Worm (Caenorhabditis elegans) whole organism, mixed stage, embryonic: ENCODE results near the gene far-3.

Source experiments
- M03D4.4 ChIP-seq: sonication (generic microtip); optimal IDR thresholded peaks from 2 replicates; lab custom pipeline; 2017; ENCODE audit warnings: mild to moderate bottlenecking, missing genetic modification characterization, missing compliant biosample characterization
- blmp-1 ChIP-seq: fragments of 150-350 bp; optimal IDR thresholded peaks from 2 replicates; lab custom pipeline; 2014; ENCODE audit warnings: missing biosample characterization, missing genetic modification characterization
- ceh-39 ChIP-seq: fragments of 150-350 bp; optimal IDR thresholded peaks from 2 replicates; lab custom pipeline; 2014; ENCODE audit warnings: missing biosample characterization, missing genetic modification characterization
- ceh-43 ChIP-seq: fragments of 200-800 bp; sonication (Bioruptor generic); optimal IDR thresholded peaks from 2 replicates; lab custom pipeline; 2018; ENCODE audit warnings: mild to moderate bottlenecking, missing genetic modification characterization, moderate library complexity, missing compliant biosample characterization
- ceh-83 ChIP-seq: fragments of 200-800 bp; sonication (Bioruptor generic); optimal IDR thresholded peaks from 2 replicates; lab custom pipeline; 2018; ENCODE audit warnings: mild to moderate bottlenecking, missing genetic modification characterization, missing compliant biosample characterization
- ces-1 ChIP-seq: fragments of 150-350 bp; optimal IDR thresholded peaks from 2 replicates; lab custom pipeline; 2014; ENCODE audit warnings: missing biosample characterization, missing genetic modification reagents, missing genetic modification characterization
- cnd-1 ChIP-seq: fragments of 200-800 bp; sonication (Bioruptor generic); optimal IDR thresholded peaks from 2 replicates; lab custom pipeline; 2018; ENCODE audit warnings: mild to moderate bottlenecking, missing genetic modification characterization, missing compliant biosample characterization
- drap-1 ChIP-seq: fragments of 200-800 bp; sonication (Bioruptor generic); optimal IDR thresholded peaks from 3 replicates; lab custom pipeline; 2018; ENCODE audit warnings: mild to moderate bottlenecking, missing genetic modification characterization, missing compliant biosample characterization
- elt-1 ChIP-seq: sonication (generic microtip); optimal IDR thresholded peaks from 2 replicates; lab custom pipeline; 2017; ENCODE audit warnings: missing genetic modification characterization, mild to moderate bottlenecking, missing compliant biosample characterization, antibody characterized with exemption, moderate library complexity, borderline replicate concordance; ENCODE audit not compliant: insufficient read depth
- elt-3 ChIP-seq: fragments of 150-350 bp; optimal IDR thresholded peaks from 2 replicates; lab custom pipeline; 2014; ENCODE audit warnings: missing biosample characterization, missing genetic modification characterization
- hlh-1 ChIP-seq: fragments of 150-350 bp; optimal IDR thresholded peaks from 2 replicates; lab custom pipeline; 2014; ENCODE audit warnings: missing biosample characterization, missing genetic modification reagents, missing genetic modification characterization
- lin-13 ChIP-seq: fragments of 150-350 bp; optimal IDR thresholded peaks from 2 replicates; lab custom pipeline; 2014; ENCODE audit warnings: missing biosample characterization, missing genetic modification characterization
- lin-32 ChIP-seq: fragments of 200-800 bp; sonication (Bioruptor generic); optimal IDR thresholded peaks from 2 replicates; lab custom pipeline; 2018; ENCODE audit warnings: mild to moderate bottlenecking, missing genetic modification characterization, missing compliant biosample characterization
- lsy-2 ChIP-seq: fragments of 150-350 bp; optimal IDR thresholded peaks from 2 replicates; lab custom pipeline; 2014; ENCODE audit warnings: missing biosample characterization, missing genetic modification characterization
- mab-5 ChIP-seq: fragments of 150-350 bp; optimal IDR thresholded peaks from 2 replicates; lab custom pipeline; 2014; ENCODE audit warnings: missing biosample characterization, missing genetic modification characterization
- mep-1 ChIP-seq: fragments of 150-350 bp; optimal IDR thresholded peaks from 2 replicates; lab custom pipeline; 2017; ENCODE audit warnings: missing biosample characterization, missing genetic modification reagents, missing genetic modification characterization, inconsistent platforms
- mls-2 ChIP-seq: sonication (generic microtip); optimal IDR thresholded peaks from 2 replicates; lab custom pipeline; 2016; ENCODE audit warnings: mild to moderate bottlenecking, missing genetic modification characterization, moderate library complexity, missing compliant biosample characterization
- nhr-12 ChIP-seq: fragments of 150-350 bp; optimal IDR thresholded peaks from 2 replicates; lab custom pipeline; 2014; ENCODE audit warnings: missing biosample characterization, missing genetic modification characterization
- nhr-237 ChIP-seq: fragments of 150-350 bp; optimal IDR thresholded peaks from 2 replicates; lab custom pipeline; 2014; ENCODE audit warnings: missing biosample characterization, missing genetic modification characterization
- nhr-28 ChIP-seq: fragments of 150-350 bp; optimal IDR thresholded peaks from 2 replicates; lab custom pipeline; 2014; ENCODE audit warnings: missing biosample characterization, missing genetic modification characterization
- nhr-76 ChIP-seq: sonication (generic microtip); optimal IDR thresholded peaks from 2 replicates; lab custom pipeline; 2017; ENCODE audit warnings: missing biosample characterization, missing genetic modification characterization
- pha-4 ChIP-seq: fragments of 150-350 bp; optimal IDR thresholded peaks from 2 replicates; lab custom pipeline; 2018; ENCODE audit warnings: missing biosample characterization, missing genetic modification reagents, missing genetic modification characterization
- snpc-4 ChIP-seq: fragments of 150-350 bp; optimal IDR thresholded peaks from 2 replicates; lab custom pipeline; 2014; ENCODE audit warnings: missing biosample characterization, missing genetic modification characterization
- tbx-8 ChIP-seq: fragments of 200-800 bp; sonication (Bioruptor generic); optimal IDR thresholded peaks from 2 replicates; lab custom pipeline; 2018; ENCODE audit warnings: mild to moderate bottlenecking, missing genetic modification characterization, moderate library complexity, missing compliant biosample characterization
- unc-120 ChIP-seq: sonication (generic microtip); optimal IDR thresholded peaks from 2 replicates; lab custom pipeline; 2017; ENCODE audit warnings: missing genetic modification characterization, missing compliant biosample characterization; ENCODE audit not compliant: poor library complexity, severe bottlenecking
- unc-39 ChIP-seq: fragments of 150-350 bp; optimal IDR thresholded peaks from 2 replicates; lab custom pipeline; 2014; ENCODE audit warnings: missing biosample characterization, missing genetic modification characterization
- unc-62 ChIP-seq: fragments of 150-350 bp; optimal IDR thresholded peaks from 2 replicates; lab custom pipeline; 2014; ENCODE audit warnings: missing biosample characterization, missing genetic modification reagents, missing genetic modification characterization
- zip-8 ChIP-seq: fragments of 150-350 bp; optimal IDR thresholded peaks from 2 replicates; lab custom pipeline; 2014; ENCODE audit warnings: missing biosample characterization, missing genetic modification characterization
- ztf-11 ChIP-seq: fragments of 150-350 bp; optimal IDR thresholded peaks from 2 replicates; lab custom pipeline; 2014; ENCODE audit warnings: missing biosample characterization, missing genetic modification characterization

far-3 gene

ce11 chrV:13013158-13013557 is 15.8 kb upstream of the far-3 start, which contains the start of gene try-10:
Gene try-10, minus strand, starts transcription at chrV:13013258.
- no peak for TF ChIP-seq M03D4.4

DNA sequence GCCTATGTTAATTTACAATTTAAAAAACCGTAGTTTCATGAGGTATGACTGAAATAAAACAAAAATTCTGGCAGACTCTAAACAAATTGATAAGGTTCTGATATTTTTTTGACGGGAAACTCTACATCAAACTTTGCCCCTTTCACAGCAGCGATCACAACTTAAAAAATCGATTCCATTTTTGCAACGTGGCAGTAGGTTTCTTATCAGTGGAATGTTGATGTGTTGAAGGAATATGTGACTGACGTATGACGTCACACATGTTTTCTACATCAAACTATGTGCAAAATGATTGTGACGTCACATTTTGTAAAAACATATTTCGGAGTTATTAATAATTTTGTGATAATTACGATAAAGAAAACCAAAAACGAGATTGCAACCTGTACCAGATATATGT is 14.6 kb upstream of the far-3 start:
- TF ChIP-seq lin-32 (GFP tag; lab: Kevin White, UChicago) (no peak), zip-8 (tag; lab: Kevin White, UChicago) (peak; percentile 94), M03D4.4 (no peak), elt-3 (tag; lab: Kevin White, UChicago) (no peak), mls-2 (no peak), lsy-2 (no peak), lin-13 (no peak)

- TF ChIP-seq nhr-76 (tag; lab: Kevin White, UChicago) (no peak), zip-8 (tag; lab: Kevin White, UChicago) (no peak), hlh-1 (peak; percentile 29), snpc-4 (tag; lab: Kevin White, UChicago) (no peak), mep-1 (tag; lab: Kevin White, UChicago) (no peak), pha-4 (tag; lab: Kevin White, UChicago) (peak; percentile 10), lsy-2 (peak; percentile 28), unc-120 (tag; lab: Kevin White, UChicago) (peak; percentile 50), ces-1 (GFP tag; lab: Kevin White, UChicago) (peak; percentile 59), ceh-83 (GFP tag; lab: Kevin White, UChicago) (no peak), drap-1 (GFP tag; lab: Kevin White, UChicago) (no peak), lin-13 (no peak), tbx-8 (GFP tag; lab: Kevin White, UChicago) (no peak)
These were observed 12.5 kb upstream of the far-3 start for ce11 chrV:13009843-13010242.

DNA sequence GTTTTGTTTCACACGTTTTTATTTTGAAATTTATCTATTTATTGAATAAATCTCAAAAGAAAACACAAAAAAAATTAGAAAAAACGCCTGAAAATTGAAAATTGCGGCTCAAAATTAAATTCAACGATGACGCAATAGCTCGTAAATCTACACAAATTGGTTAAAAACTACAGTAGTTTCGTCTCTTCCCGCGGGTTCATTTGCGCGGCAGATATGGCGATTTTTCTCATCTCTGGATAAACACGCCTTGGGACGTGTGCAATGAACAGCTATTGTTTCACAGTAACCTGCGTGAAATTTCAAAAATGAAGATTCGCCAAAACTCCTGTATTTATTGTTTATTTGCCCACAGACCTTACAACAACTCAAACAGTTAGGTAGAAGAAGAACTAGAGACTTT is 11.9 kb upstream of the far-3 start:
- TF ChIP-seq hlh-1 (no peak), unc-39 (tag; lab: Kevin White, UChicago) (no peak), lsy-2 (no peak), mep-1 (tag; lab: Kevin White, UChicago) (no peak), pha-4 (tag; lab: Kevin White, UChicago) (no peak), blmp-1 (tag; lab: Kevin White, UChicago) (no peak), elt-1 (no peak), tbx-8 (GFP tag; lab: Kevin White, UChicago) (no peak), ceh-43 (no peak), unc-120 (tag; lab: Kevin White, UChicago) (no peak), unc-62 (GFP tag; lab: Kevin White, UChicago) (no peak), ztf-11 (no peak), snpc-4 (tag; lab: Kevin White, UChicago) (no peak), zip-8 (tag; lab: Kevin White, UChicago) (no peak), mab-5 (tag; lab: Kevin White, UChicago) (no peak), ceh-39 (tag; lab: Kevin White, UChicago) (no peak), cnd-1 (no peak), lin-32 (GFP tag; lab: Kevin White, UChicago) (no peak), elt-3 (tag; lab: Kevin White, UChicago) (no peak)

DNA sequence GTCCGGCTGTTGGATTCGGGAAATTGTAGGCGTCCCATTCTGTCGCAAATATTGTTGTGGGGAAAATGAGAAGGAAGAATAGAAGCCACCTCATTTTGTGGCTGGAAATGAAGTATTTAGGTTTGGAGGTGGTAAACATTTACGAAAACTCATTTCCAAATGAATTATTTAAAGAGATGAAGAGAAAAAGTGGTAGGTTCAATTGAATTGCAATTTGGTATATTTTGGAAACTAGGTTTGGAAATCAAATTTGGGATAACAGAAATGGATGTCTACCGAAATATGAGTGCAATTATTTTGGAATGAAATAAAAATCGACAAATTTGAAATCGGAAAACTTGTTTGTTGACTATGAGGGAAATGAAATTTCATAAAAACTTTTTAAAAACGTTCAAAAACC is 11.5 kb upstream of the far-3 start, which contains the start of gene F15B9.10:
Gene F15B9.10 (minus strand): TSS at position 101 of the 400 bp plus-strand sequence.
- no peak for TF ChIP-seq nhr-237 (tag; lab: Kevin White, UChicago)
- no peak for TF ChIP-seq drap-1 (GFP tag; lab: Kevin White, UChicago)
- no peak for TF ChIP-seq lin-13
- TF ChIP-seq lin-32 (GFP tag; lab: Kevin White, UChicago): no peak
- TF ChIP-seq hlh-1: no peak
- no peak for TF ChIP-seq unc-62 (GFP tag; lab: Kevin White, UChicago)
- no peak for TF ChIP-seq nhr-12
- no peak for TF ChIP-seq lsy-2

DNA sequence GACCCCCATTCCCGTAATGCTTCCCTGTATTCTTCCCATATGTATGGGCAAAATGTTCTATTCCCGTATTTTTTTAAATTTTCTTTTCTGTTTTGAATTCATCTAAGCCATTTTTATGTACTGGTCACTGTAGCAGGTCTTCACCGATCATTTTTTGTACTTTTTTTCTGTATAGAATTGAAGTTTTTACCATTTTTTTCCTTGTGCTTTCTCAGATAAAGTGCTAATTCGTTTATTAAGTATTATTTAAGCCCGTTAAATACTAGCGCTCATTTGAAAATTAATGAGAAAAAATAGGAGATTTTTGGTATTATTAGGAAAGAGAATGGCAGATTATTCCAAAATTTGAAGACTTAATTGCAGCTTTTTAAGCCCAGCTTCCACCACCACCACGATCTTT is 9.4 kb upstream of the far-3 start:
- TF ChIP-seq ceh-39 (tag; lab: Kevin White, UChicago) (no peak), nhr-237 (tag; lab: Kevin White, UChicago) (no peak), blmp-1 (tag; lab: Kevin White, UChicago) (no peak), snpc-4 (tag; lab: Kevin White, UChicago) (no peak), nhr-28 (no peak), nhr-12 (no peak), zip-8 (tag; lab: Kevin White, UChicago) (no peak), mls-2 (no peak), nhr-76 (tag; lab: Kevin White, UChicago) (no peak), mep-1 (tag; lab: Kevin White, UChicago) (no peak), ztf-11 (no peak), cnd-1 (no peak), lin-13 (no peak)
